Fruit fly (Drosophila melanogaster) whole organism, prepupa: Measurements from ENCODE around the gene Sirt1.
A peak's percentile ranks its signal among the peaks of the same experiment; 100 is the strongest.

ENCODE experiments used
- Blimp-1 ChIP-seq: fragments of 200-800 bp; sonication (Bioruptor generic); optimal IDR thresholded peaks from 3 replicates; lab custom pipeline; 2017; ENCODE audit warnings: missing biosample characterization, missing genetic modification characterization, mild to moderate bottlenecking, moderate library complexity, missing genetic modification reagents
- CG10631 ChIP-seq: fragments of 200-800 bp; sonication (Bioruptor generic); optimal IDR thresholded peaks from 2 replicates; lab custom pipeline; 2016; ENCODE audit warnings: missing biosample characterization, missing genetic modification characterization
- CG10669 ChIP-seq: fragments of 200-800 bp; sonication (Bioruptor generic); optimal IDR thresholded peaks from 3 replicates; lab custom pipeline; 2018; ENCODE audit warnings: missing biosample characterization, mild to moderate bottlenecking, missing genetic modification characterization, moderate library complexity
- CG11294 ChIP-seq: fragments of 200-800 bp; sonication (Bioruptor generic); IDR thresholded peaks from 2 replicates; pipeline ENCODE4 v1.3.6; 2022; ENCODE audit warnings: missing biosample characterization, missing genetic modification characterization
- CG11902 ChIP-seq: fragments of 200-800 bp; sonication (Bioruptor generic); optimal IDR thresholded peaks from 3 replicates; lab custom pipeline; 2016; ENCODE audit warnings: missing biosample characterization, missing genetic modification characterization
- CG15336 ChIP-seq: fragments of 200-800 bp; sonication (Bioruptor generic); IDR thresholded peaks from 2 replicates; pipeline ENCODE4 v1.3.6; 2022; ENCODE audit warnings: missing biosample characterization, missing genetic modification characterization
- CG16779 ChIP-seq: fragments of 200-800 bp; sonication (Bioruptor generic); optimal IDR thresholded peaks from 3 replicates; lab custom pipeline; 2017; ENCODE audit warnings: missing biosample characterization, mild to moderate bottlenecking, missing genetic modification characterization
- CG3032 ChIP-seq: fragments of 200-800 bp; optimal IDR thresholded peaks from 2 replicates; lab custom pipeline; 2019; ENCODE audit warnings: missing biosample characterization, mild to moderate bottlenecking, missing genetic modification characterization, moderate library complexity
- CG32006 ChIP-seq: fragments of 200-800 bp; sonication (Bioruptor generic); optimal IDR thresholded peaks from 3 replicates; lab custom pipeline; 2017; ENCODE audit warnings: missing biosample characterization, mild to moderate bottlenecking, missing genetic modification characterization
- CG34406 ChIP-seq: fragments of 200-800 bp; sonication (Bioruptor generic); optimal IDR thresholded peaks from 3 replicates; lab custom pipeline; 2016; ENCODE audit warnings: missing biosample characterization, missing genetic modification characterization
- CG3919 ChIP-seq: fragments of 200-800 bp; sonication (Bioruptor generic); optimal IDR thresholded peaks from 3 replicates; lab custom pipeline; 2016; ENCODE audit warnings: missing biosample characterization, missing genetic modification characterization
- CG4318 ChIP-seq: fragments of 200-800 bp; sonication (Bioruptor generic); optimal IDR thresholded peaks from 3 replicates; lab custom pipeline; 2017; ENCODE audit warnings: missing biosample characterization, mild to moderate bottlenecking, missing genetic modification characterization
- CG6163 ChIP-seq: fragments of 200-800 bp; sonication (Bioruptor generic); IDR thresholded peaks from 3 replicates; pipeline ENCODE4 v1.3.6; 2022; ENCODE audit warnings: missing biosample characterization, missing genetic modification characterization
- CG6276 ChIP-seq: fragments of 200-800 bp; sonication (Bioruptor generic); optimal IDR thresholded peaks from 2 replicates; lab custom pipeline; 2017; ENCODE audit warnings: missing biosample characterization, mild to moderate bottlenecking, missing genetic modification characterization
- CG6808 ChIP-seq: fragments of 200-800 bp; sonication (Bioruptor generic); optimal IDR thresholded peaks from 3 replicates; lab custom pipeline; 2017; ENCODE audit warnings: missing biosample characterization, missing genetic modification characterization, mild to moderate bottlenecking, moderate library complexity, missing genetic modification reagents
- CG6854 ChIP-seq: fragments of 200-800 bp; sonication (Bioruptor generic); optimal IDR thresholded peaks from 2 replicates; lab custom pipeline; 2017; ENCODE audit warnings: missing biosample characterization, mild to moderate bottlenecking, missing genetic modification characterization
- CG7368 ChIP-seq: fragments of 200-800 bp; sonication (Bioruptor generic); optimal IDR thresholded peaks from 3 replicates; lab custom pipeline; 2016; ENCODE audit warnings: missing biosample characterization, missing genetic modification characterization
- CG8319 ChIP-seq: fragments of 200-800 bp; sonication (Bioruptor generic); optimal IDR thresholded peaks from 3 replicates; lab custom pipeline; 2016; ENCODE audit warnings: missing biosample characterization, missing genetic modification characterization
- CG9139 ChIP-seq: fragments of 200-800 bp; sonication (Bioruptor generic); optimal IDR thresholded peaks from 3 replicates; lab custom pipeline; 2017; ENCODE audit warnings: missing biosample characterization, mild to moderate bottlenecking, missing genetic modification characterization
- Eip75B ChIP-seq: fragments of 200-800 bp; sonication (Bioruptor generic); optimal IDR thresholded peaks from 3 replicates; lab custom pipeline; 2016; ENCODE audit warnings: missing biosample characterization, missing genetic modification characterization
- Eip78C ChIP-seq: fragments of 200-800 bp; sonication (Bioruptor generic); peaks from one replicate; lab custom pipeline; 2016; ENCODE audit warnings: missing biosample characterization, missing genetic modification characterization
- Gug ChIP-seq: fragments of 200-800 bp; sonication (Bioruptor generic); IDR thresholded peaks from 2 replicates; pipeline ENCODE4 v1.3.6; 2022; ENCODE audit warnings: missing biosample characterization, missing genetic modification characterization
- Hr38 ChIP-seq: sonication (Bioruptor generic); optimal IDR thresholded peaks from 2 replicates; lab custom pipeline; 2016; ENCODE audit warnings: missing biosample characterization, missing genetic modification characterization
- Hr39 ChIP-seq: fragments of 200-800 bp; sonication (Bioruptor generic); optimal IDR thresholded peaks from 2 replicates; lab custom pipeline; 2016; ENCODE audit warnings: missing biosample characterization, missing genetic modification characterization
- Hr4 ChIP-seq: fragments of 200-800 bp; sonication (Bioruptor generic); optimal IDR thresholded peaks from 3 replicates; lab custom pipeline; 2016; ENCODE audit warnings: missing biosample characterization, missing genetic modification characterization
- Lpt ChIP-seq: fragments of 200-800 bp; sonication (Bioruptor generic); optimal IDR thresholded peaks from 3 replicates; lab custom pipeline; 2016; ENCODE audit warnings: missing biosample characterization, missing genetic modification characterization
- Met ChIP-seq: fragments of 200-800 bp; sonication (Bioruptor generic); optimal IDR thresholded peaks from 3 replicates; lab custom pipeline; 2016; ENCODE audit warnings: missing biosample characterization, missing genetic modification characterization
- OdsH ChIP-seq: fragments of 200-800 bp; sonication (Bioruptor generic); optimal IDR thresholded peaks from 3 replicates; lab custom pipeline; 2016; ENCODE audit warnings: missing biosample characterization, missing genetic modification characterization
- Smox ChIP-seq: fragments of 200-800 bp; sonication (Bioruptor generic); optimal IDR thresholded peaks from 3 replicates; lab custom pipeline; 2016; ENCODE audit warnings: missing biosample characterization, missing genetic modification characterization
- Sox14 ChIP-seq: fragments of 200-800 bp; sonication (Bioruptor generic); optimal IDR thresholded peaks from 3 replicates; lab custom pipeline; 2016; ENCODE audit warnings: missing biosample characterization, missing genetic modification characterization
- acj6 ChIP-seq: fragments of 200-800 bp; sonication (Bioruptor generic); optimal IDR thresholded peaks from 3 replicates; lab custom pipeline; 2016; ENCODE audit warnings: missing biosample characterization, missing genetic modification characterization
- cyc ChIP-seq: fragments of 200-800 bp; sonication (Bioruptor generic); optimal IDR thresholded peaks from 3 replicates; lab custom pipeline; 2016; ENCODE audit warnings: missing biosample characterization, missing genetic modification characterization
- dac ChIP-seq: fragments of 200-800 bp; sonication (Bioruptor generic); optimal IDR thresholded peaks from 2 replicates; lab custom pipeline; 2017; ENCODE audit warnings: missing biosample characterization, mild to moderate bottlenecking, missing genetic modification characterization
- eg ChIP-seq: fragments of 200-800 bp; sonication (Bioruptor generic); IDR thresholded peaks from 3 replicates; pipeline ENCODE4 v1.3.6; 2022; ENCODE audit warnings: missing biosample characterization, missing genetic modification characterization
- esn ChIP-seq: fragments of 200-800 bp; sonication (Bioruptor generic); optimal IDR thresholded peaks from 2 replicates; lab custom pipeline; 2016; ENCODE audit warnings: missing biosample characterization, mild to moderate bottlenecking, missing genetic modification characterization, moderate library complexity
- fd59A ChIP-seq: fragments of 200-800 bp; sonication (Bioruptor generic); optimal IDR thresholded peaks from 2 replicates; lab custom pipeline; 2017; ENCODE audit warnings: missing biosample characterization, mild to moderate bottlenecking, missing genetic modification characterization, missing genetic modification reagents
- fd85E ChIP-seq: fragments of 200-800 bp; sonication (Bioruptor generic); optimal IDR thresholded peaks from 3 replicates; lab custom pipeline; 2016; ENCODE audit warnings: missing biosample characterization, missing genetic modification characterization
- fkh ChIP-seq: fragments of 200-800 bp; sonication (Bioruptor generic); optimal IDR thresholded peaks from 3 replicates; lab custom pipeline; 2017; ENCODE audit warnings: missing biosample characterization, mild to moderate bottlenecking, missing genetic modification characterization, moderate library complexity
- lz ChIP-seq: fragments of 200-800 bp; sonication (Bioruptor generic); optimal IDR thresholded peaks from 3 replicates; lab custom pipeline; 2016; ENCODE audit warnings: missing biosample characterization, missing genetic modification characterization
- net ChIP-seq: fragments of 200-800 bp; sonication (Bioruptor generic); optimal IDR thresholded peaks from 3 replicates; lab custom pipeline; 2016; ENCODE audit warnings: missing biosample characterization, missing genetic modification characterization
- pdm3 ChIP-seq: fragments of 200-800 bp; sonication (Bioruptor generic); optimal IDR thresholded peaks from 3 replicates; lab custom pipeline; 2016; ENCODE audit warnings: missing biosample characterization, missing genetic modification characterization
- salr ChIP-seq, 2 experiments: fragments of 200-800 bp; sonication (Bioruptor generic); optimal IDR thresholded peaks; 3 replicates each; lab custom pipeline; 2016 to 2018; ENCODE audit warnings: missing biosample characterization in 2 of 2, missing genetic modification characterization in 2 of 2, mild to moderate bottlenecking in 1 of 2
- spab ChIP-seq: fragments of 200-800 bp; sonication (Bioruptor generic); optimal IDR thresholded peaks from 2 replicates; lab custom pipeline; 2017; ENCODE audit warnings: missing biosample characterization, mild to moderate bottlenecking, missing genetic modification characterization, missing genetic modification reagents
- ss ChIP-seq, 2 experiments: fragments of 200-800 bp; sonication (Bioruptor generic); optimal IDR thresholded peaks; 2 replicates in 1 of 2; 3 replicates in 1 of 2; lab custom pipeline; 2017 to 2018; ENCODE audit warnings: mild to moderate bottlenecking in 2 of 2, missing biosample characterization in 2 of 2, missing genetic modification characterization in 2 of 2, moderate library complexity in 1 of 2
- svp ChIP-seq: fragments of 200-800 bp; sonication (Bioruptor generic); peaks from one replicate; lab custom pipeline; 2016; ENCODE audit warnings: missing biosample characterization, missing genetic modification characterization
- topi ChIP-seq: fragments of 200-800 bp; sonication (Bioruptor generic); optimal IDR thresholded peaks from 3 replicates; lab custom pipeline; 2016; ENCODE audit warnings: missing biosample characterization, missing genetic modification characterization
- vri ChIP-seq: fragments of 200-800 bp; sonication (Bioruptor generic); optimal IDR thresholded peaks from 3 replicates; lab custom pipeline; 2016; ENCODE audit warnings: missing biosample characterization, mild to moderate bottlenecking, missing genetic modification characterization

The Sirt1 gene

dm6 chr2L:13145035-13145683, 20.2 kb upstream of the Sirt1 start (continued):
- TF ChIP-seq Met (GFP tag; lab: Kevin White, UChicago) (peak; percentile 43), spab (no peak), topi (GFP tag; lab: Kevin White, UChicago) (peak; percentile 36), CG9139 (GFP tag; lab: Kevin White, UChicago) (no peak), CG11902 (no peak), CG11294 (no peak; the same call in 1 of the 2 replicates), eg (GFP tag; lab: Robert Waterston, UW) (peak; percentile 69; the same call in 2 of the 3 replicates), CG7368 (GFP tag; lab: Kevin White, UChicago) (no peak), Hr38 (GFP tag; lab: Kevin White, UChicago) (no peak), esn (GFP tag; lab: Kevin White, UChicago) (peak; percentile 27), salr (GFP tag; optimal IDR thresholded peaks at IDR 0.05; lab: Kevin White, UChicago) (peak in 1 of 2 experiments; percentile 4), dac (GFP tag; lab: Kevin White, UChicago) (no peak), Hr39 (GFP tag; lab: Kevin White, UChicago) (peak; percentile 52), Sox14 (peak; percentile 1), ss (GFP tag; optimal IDR thresholded peaks at IDR 0.05; lab: Kevin White, UChicago) (no peak), CG32006 (peak; percentile 61), svp (GFP tag; lab: Kevin White, UChicago) (peak; percentile 50)
- TF ChIP-seq, all 60 proteins: peak for 30

dm6 chr2L:13146254-13146653, 19.1 kb upstream of the Sirt1 start:
- TF ChIP-seq CG32006 (peak; percentile 61), Met (GFP tag; lab: Kevin White, UChicago) (peak; percentile 18), Hr38 (GFP tag; lab: Kevin White, UChicago) (no peak), lz (GFP tag; lab: Kevin White, UChicago) (no peak), esn (GFP tag; lab: Kevin White, UChicago) (peak; percentile 42), CG34406 (GFP tag; lab: Kevin White, UChicago) (peak; percentile 50), fd59A (GFP tag; lab: Kevin White, UChicago) (peak; percentile 56), topi (GFP tag; lab: Kevin White, UChicago) (peak; percentile 27), Hr4 (GFP tag; lab: Kevin White, UChicago) (no peak), CG11294 (no peak; the same call in 1 of the 2 replicates), CG15336 (no peak), CG11902 (peak; percentile 4), spab (peak; percentile 71), CG16779 (tag; lab: Kevin White, UChicago) (peak; percentile 16), fkh (GFP tag; lab: Kevin White, UChicago) (no peak), net (GFP tag; lab: Kevin White, UChicago) (peak; percentile 6), Eip75B (GFP tag; lab: Kevin White, UChicago) (no peak), CG3919 (GFP tag; lab: Kevin White, UChicago) (peak; percentile 43), Sox14 (peak; percentile 16), svp (GFP tag; lab: Kevin White, UChicago) (peak; percentile 57), CG8319 (GFP tag; lab: Kevin White, UChicago) (no peak), pdm3 (GFP tag; lab: Kevin White, UChicago) (no peak), CG10631 (GFP tag; lab: Kevin White, UChicago) (peak; percentile 78), OdsH (GFP tag; lab: Kevin White, UChicago) (peak; percentile 26), Blimp-1 (GFP tag; lab: Kevin White, UChicago) (peak; percentile 15), CG10669 (peak; percentile 69), cyc (GFP tag; lab: Kevin White, UChicago) (peak; percentile 9), acj6 (GFP tag; lab: Kevin White, UChicago) (peak; percentile 56), fd85E (GFP tag; lab: Kevin White, UChicago) (no peak), Hr39 (GFP tag; lab: Kevin White, UChicago) (no peak), CG6163 (peak; percentile 44; the same call in 1 of the 3 replicates), CG6854 (no peak), dac (GFP tag; lab: Kevin White, UChicago) (no peak), vri (GFP tag; lab: Kevin White, UChicago) (no peak), CG6276 (GFP tag; lab: Kevin White, UChicago) (peak; percentile 24), Lpt (GFP tag; lab: Kevin White, UChicago) (no peak), Smox (GFP tag; lab: Kevin White, UChicago) (peak; percentile 11), Eip78C (peak; percentile 48), Gug (GFP tag; lab: Robert Waterston, UW) (no peak), CG3032 (tag; lab: Kevin White, UChicago) (peak; percentile 85), CG4318 (peak; percentile 36), CG6808 (GFP tag; lab: Kevin White, UChicago) (peak; percentile 70)
